Worm (Caenorhabditis elegans) whole organism, mixed stage, embryonic: ENCODE measurements around the gene rcan-1.

Experiments used
- lsy-2 ChIP-seq: fragments of 150-350 bp; optimal IDR thresholded peaks from 2 replicates; lab custom pipeline; 2014; ENCODE audit warnings: missing biosample characterization, missing genetic modification characterization
- nhr-76 ChIP-seq: sonication (generic microtip); optimal IDR thresholded peaks from 2 replicates; lab custom pipeline; 2017; ENCODE audit warnings: missing biosample characterization, missing genetic modification characterization
- sptf-1 ChIP-seq: sonication (generic microtip); optimal IDR thresholded peaks from 2 replicates; lab custom pipeline; 2017; ENCODE audit warnings: mild to moderate bottlenecking, missing genetic modification characterization, moderate library complexity, missing compliant biosample characterization
- unc-39 ChIP-seq: fragments of 150-350 bp; optimal IDR thresholded peaks from 2 replicates; lab custom pipeline; 2014; ENCODE audit warnings: missing biosample characterization, missing genetic modification characterization
- unc-62 ChIP-seq: fragments of 150-350 bp; optimal IDR thresholded peaks from 2 replicates; lab custom pipeline; 2014; ENCODE audit warnings: missing biosample characterization, missing genetic modification reagents, missing genetic modification characterization

ce11 chrIII:5642692-5643091 is 41.2 kb downstream of the rcan-1 start:
- TF ChIP-seq unc-62 (GFP tag; lab: Kevin White, UChicago) (no peak), sptf-1 (tag; lab: Kevin White, UChicago) (no peak), lsy-2 (tag; lab: Kevin White, UChicago) (no peak), nhr-76 (tag; lab: Kevin White, UChicago) (no peak), unc-39 (no peak)
